Worm (Caenorhabditis elegans) whole organism, L4 larva: Measurements from ENCODE around the gene nep-3.

Experiments used
- D1046.2 ChIP-seq: fragments of 200-800 bp; sonication (Bioruptor generic); IDR thresholded peaks from 2 replicates; pipeline ENCODE4 v1.3.6; 2022; ENCODE audit warnings: missing genetic modification characterization, missing compliant biosample characterization
- F26F4.8 ChIP-seq: fragments of 200-800 bp; sonication (Bioruptor generic); conservative IDR thresholded peaks from 2 replicates; pipeline ENCODE4 v1.3.6; 2022; ENCODE audit warnings: missing genetic modification characterization, missing compliant biosample characterization
- F49E8.2 ChIP-seq: sonication (generic microtip); optimal IDR thresholded peaks from 2 replicates; lab custom pipeline; 2016; ENCODE audit warnings: missing compliant biosample characterization, mild to moderate bottlenecking, missing genetic modification characterization, borderline replicate concordance
- Y48G9A.11 ChIP-seq: fragments of 200-800 bp; sonication (Bioruptor generic); IDR thresholded peaks from 2 replicates; pipeline ENCODE4 v1.3.6; 2022; ENCODE audit warnings: missing genetic modification reagents, missing genetic modification characterization, missing compliant biosample characterization
- Y75B8A.6 ChIP-seq: fragments of 200-800 bp; sonication (Bioruptor generic); IDR thresholded peaks from 2 replicates; pipeline ENCODE4 v1.3.6; 2022; ENCODE audit warnings: missing genetic modification reagents, missing genetic modification characterization, missing compliant biosample characterization
- ZK546.5 ChIP-seq, 2 experiments: sonication (generic microtip); optimal IDR thresholded peaks; 2 replicates each; lab custom pipeline; 2017; ENCODE audit warnings: missing biosample characterization in 2 of 2, missing genetic modification characterization in 2 of 2
- aha-1 ChIP-seq: fragments of 150-350 bp; peaks from one replicate; lab custom pipeline; 2014; ENCODE audit warnings: missing biosample characterization, missing genetic modification characterization
- arid-1 ChIP-seq: fragments of 200-800 bp; sonication (Bioruptor generic); conservative IDR thresholded peaks from 2 replicates; pipeline ENCODE4 v1.3.6; 2022; ENCODE audit warnings: missing genetic modification reagents, missing genetic modification characterization, missing compliant biosample characterization
- attf-4 ChIP-seq: sonication (generic microtip); optimal IDR thresholded peaks from 3 replicates; lab custom pipeline; 2017; ENCODE audit warnings: missing biosample characterization, missing genetic modification characterization
- daf-12 ChIP-seq: fragments of 150-350 bp; optimal IDR thresholded peaks from 2 replicates; lab custom pipeline; 2014; ENCODE audit warnings: missing biosample characterization, missing genetic modification reagents, missing genetic modification characterization
- daf-16 ChIP-seq, 3 experiments: sonication (generic microtip); optimal IDR thresholded peaks; 2 replicates each; lab custom pipeline; 2016 to 2017; ENCODE audit warnings: missing genetic modification characterization in 3 of 3, missing genetic modification reagents in 3 of 3, mild to moderate bottlenecking in 2 of 3, missing compliant biosample characterization in 2 of 3, missing biosample characterization in 1 of 3, moderate library complexity in 1 of 3
- egl-27 ChIP-seq: sonication (generic microtip); optimal IDR thresholded peaks from 3 replicates; lab custom pipeline; 2017; ENCODE audit warnings: missing biosample characterization, missing genetic modification reagents, missing genetic modification characterization
- egl-43 ChIP-seq: fragments of 200-800 bp; sonication (Bioruptor generic); IDR thresholded peaks from 2 replicates; pipeline ENCODE4 v1.3.6; 2022; ENCODE audit warnings: missing genetic modification reagents, missing genetic modification characterization, missing compliant biosample characterization
- fkh-10 ChIP-seq: fragments of 150-350 bp; optimal IDR thresholded peaks from 2 replicates; lab custom pipeline; 2014; ENCODE audit warnings: missing biosample characterization, missing genetic modification reagents, missing genetic modification characterization
- hif-1 ChIP-seq, 2 experiments: sonication (generic microtip); optimal IDR thresholded peaks; 2 replicates each; lab custom pipeline; 2016 to 2017; ENCODE audit warnings: missing compliant biosample characterization in 2 of 2, missing genetic modification characterization in 2 of 2, missing genetic modification reagents in 2 of 2, missing genotype in 2 of 2, mild to moderate bottlenecking in 1 of 2
- hlh-30 ChIP-seq: sonication (generic microtip); optimal IDR thresholded peaks from 2 replicates; lab custom pipeline; 2017; ENCODE audit warnings: antibody characterized with exemption, mild to moderate bottlenecking, missing genetic modification characterization, missing compliant biosample characterization; ENCODE audit not compliant: insufficient read depth
- hmg-1.1 ChIP-seq: fragments of 200-800 bp; sonication (Bioruptor generic); IDR thresholded peaks from 2 replicates; pipeline ENCODE4 v1.3.6; 2022; ENCODE audit warnings: missing genetic modification reagents, missing genetic modification characterization, missing compliant biosample characterization
- lin-38 ChIP-seq: fragments of 200-800 bp; sonication (Bioruptor generic); IDR thresholded peaks from 2 replicates; pipeline ENCODE4 v1.3.6; 2022; ENCODE audit warnings: missing genetic modification reagents, missing genetic modification characterization, missing compliant biosample characterization
- lin-39 ChIP-seq: fragments of 150-350 bp; optimal IDR thresholded peaks from 2 replicates; lab custom pipeline; 2014; ENCODE audit warnings: missing biosample characterization, missing genetic modification reagents, missing genetic modification characterization
- mdl-1 ChIP-seq, 2 experiments: fragments of 150-350 bp in 1 of 2; sonication (generic microtip) in 1 of 2; optimal IDR thresholded peaks; 2 replicates each; lab custom pipeline; 2014 to 2017; ENCODE audit warnings: missing biosample characterization in 2 of 2, missing genetic modification characterization in 2 of 2
- mdt-29 ChIP-seq: fragments of 200-800 bp; sonication (Bioruptor generic); IDR thresholded peaks from 2 replicates; pipeline ENCODE4 v1.3.6; 2022; ENCODE audit warnings: missing genetic modification reagents, missing genetic modification characterization, missing compliant biosample characterization
- nhr-11 ChIP-seq: fragments of 150-350 bp; optimal IDR thresholded peaks from 2 replicates; lab custom pipeline; 2014; ENCODE audit warnings: missing biosample characterization, missing genetic modification characterization
- nhr-25 ChIP-seq: sonication (generic microtip); optimal IDR thresholded peaks from 2 replicates; lab custom pipeline; 2017; ENCODE audit warnings: missing genetic modification characterization, mild to moderate bottlenecking, missing compliant biosample characterization, antibody characterized with exemption, moderate library complexity, borderline replicate concordance; ENCODE audit not compliant: insufficient read depth
- nhr-42 ChIP-seq: fragments of 200-800 bp; sonication (Bioruptor generic); IDR thresholded peaks from 2 replicates; pipeline ENCODE4 v1.3.6; 2022; ENCODE audit warnings: missing genetic modification characterization, missing compliant biosample characterization
- nhr-76 ChIP-seq: fragments of 150-350 bp; optimal IDR thresholded peaks from 2 replicates; lab custom pipeline; 2014; ENCODE audit warnings: missing biosample characterization, missing genetic modification characterization
- pha-4 ChIP-seq, 2 experiments: fragments of 150-350 bp in 1 of 2; fragments of 200-800 bp in 1 of 2; sonication (Bioruptor generic) in 1 of 2; IDR thresholded peaks in 1 of 2; optimal IDR thresholded peaks in 1 of 2; 2 replicates each; pipeline versions ENCODE4 v1.3.6 to Lab custom; 2014 to 2022; ENCODE audit warnings: missing genetic modification characterization in 2 of 2, missing genetic modification reagents in 2 of 2, missing biosample characterization in 1 of 2, missing compliant biosample characterization in 1 of 2
- sdz-12 ChIP-seq: fragments of 200-800 bp; sonication (Bioruptor generic); optimal IDR thresholded peaks from 2 replicates; lab custom pipeline; 2018; ENCODE audit warnings: mild to moderate bottlenecking, missing genetic modification characterization, missing compliant biosample characterization
- set-16 ChIP-seq: fragments of 200-800 bp; sonication (Bioruptor generic); IDR thresholded peaks from 2 replicates; pipeline ENCODE4 v1.3.6; 2022; ENCODE audit warnings: missing genetic modification reagents, missing genetic modification characterization, missing compliant biosample characterization
- snpc-4 ChIP-seq: fragments of 150-350 bp; optimal IDR thresholded peaks from 2 replicates; lab custom pipeline; 2014; ENCODE audit warnings: missing biosample characterization, missing genetic modification characterization
- unc-130 ChIP-seq: sonication (generic microtip); optimal IDR thresholded peaks from 2 replicates; lab custom pipeline; 2016; ENCODE audit warnings: missing genetic modification reagents, missing genetic modification characterization, missing compliant biosample characterization
- unc-39 ChIP-seq: sonication (generic microtip); optimal IDR thresholded peaks from 2 replicates; lab custom pipeline; 2017; ENCODE audit warnings: missing biosample characterization, missing genetic modification characterization
- unc-62 ChIP-seq, 3 experiments: fragments of 150-350 bp in 1 of 3; sonication (generic microtip); optimal IDR thresholded peaks in 2 of 3; peaks in 1 of 3; 1 replicate in 1 of 3; 2 replicates in 2 of 3; lab custom pipeline; 2014 to 2017; ENCODE audit warnings: missing biosample characterization in 3 of 3, missing genetic modification characterization in 3 of 3, missing genetic modification reagents in 3 of 3, missing genotype in 1 of 3
- zag-1 ChIP-seq: fragments of 150-350 bp; optimal IDR thresholded peaks from 2 replicates; lab custom pipeline; 2014; ENCODE audit warnings: missing biosample characterization, missing genetic modification characterization
- zfp-3 ChIP-seq: fragments of 200-800 bp; sonication (Bioruptor generic); conservative IDR thresholded peaks from 2 replicates; pipeline ENCODE4 v1.3.6; 2022; ENCODE audit warnings: missing genetic modification reagents, missing genetic modification characterization, missing compliant biosample characterization
- ztf-7 ChIP-seq: fragments of 150-350 bp; optimal IDR thresholded peaks from 2 replicates; lab custom pipeline; 2014; ENCODE audit warnings: missing biosample characterization, missing genetic modification characterization

The nep-3 gene

DNA sequence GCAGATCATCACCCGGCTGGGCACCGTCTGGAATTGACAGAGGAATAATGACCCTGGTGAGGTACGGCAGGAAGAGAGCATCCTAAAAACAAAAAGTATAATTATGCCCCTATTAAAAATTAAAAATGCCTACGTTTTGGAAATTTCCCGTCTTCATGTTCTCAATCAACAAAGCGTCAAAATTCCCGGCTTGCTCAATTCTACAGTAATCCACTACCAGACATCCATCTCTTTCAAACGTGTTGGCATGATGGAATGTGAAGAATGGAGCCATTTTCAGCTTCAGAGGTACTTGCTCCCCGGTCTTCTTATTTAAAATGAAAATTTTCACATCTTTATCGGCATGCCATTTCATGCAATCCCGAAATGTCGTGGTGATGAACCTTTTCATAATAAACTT lies 32.3 kb upstream of the nep-3 start:
- TF ChIP-seq egl-27 (tag; lab: Kevin White, UChicago) = no peak
- peak in 1 of 2 experiments; percentile 91 for TF ChIP-seq unc-62 (GFP tag; optimal IDR thresholded peaks at IDR 0.05 in 1 of 2; lab: Kevin White, UChicago)
- no peak for TF ChIP-seq unc-62 (tag; optimal IDR thresholded peaks at IDR 0.05; lab: Kevin White, UChicago)

ce11 chrII:3908135-3908534 lies 31.1 kb upstream of the nep-3 start:
- TF ChIP-seq ZK546.5 (tag; optimal IDR thresholded peaks at IDR 0.05; lab: Kevin White, UChicago) = no peak
- TF ChIP-seq unc-62 (GFP tag; optimal IDR thresholded peaks at IDR 0.05 in 1 of 2; lab: Kevin White, UChicago) = peak in 1 of 2 experiments; percentile 59
- no peak for TF ChIP-seq unc-62 (tag; optimal IDR thresholded peaks at IDR 0.05; lab: Kevin White, UChicago)
- TF ChIP-seq daf-12 (tag; lab: Kevin White, UChicago) = no peak
- TF ChIP-seq, all 104 proteins: peak for 1

- TF ChIP-seq lin-39 (tag; lab: Kevin White, UChicago) (no peak), egl-43 (GFP tag; lab: Robert Waterston, UW) (no peak), arid-1 (no peak), unc-39 (tag; lab: Kevin White, UChicago) (no peak), zag-1 (tag; lab: Kevin White, UChicago) (no peak), daf-16 (GFP tag; optimal IDR thresholded peaks at IDR 0.05; lab: Kevin White, UChicago) (no peak), daf-16 (tag; optimal IDR thresholded peaks at IDR 0.05; lab: Kevin White, UChicago) (no peak), mdt-29 (GFP tag; lab: Robert Waterston, UW) (no peak)
Measured at ce11 chrII:3906615-3907190, 29.7 kb upstream of the nep-3 start, which contains the start of the genes F53C3.11 and fbxb-103. TSS of gene F53C3.11 (minus strand) at chrII:3906715. TSS of gene fbxb-103 (plus strand) at chrII:3907140.

DNA sequence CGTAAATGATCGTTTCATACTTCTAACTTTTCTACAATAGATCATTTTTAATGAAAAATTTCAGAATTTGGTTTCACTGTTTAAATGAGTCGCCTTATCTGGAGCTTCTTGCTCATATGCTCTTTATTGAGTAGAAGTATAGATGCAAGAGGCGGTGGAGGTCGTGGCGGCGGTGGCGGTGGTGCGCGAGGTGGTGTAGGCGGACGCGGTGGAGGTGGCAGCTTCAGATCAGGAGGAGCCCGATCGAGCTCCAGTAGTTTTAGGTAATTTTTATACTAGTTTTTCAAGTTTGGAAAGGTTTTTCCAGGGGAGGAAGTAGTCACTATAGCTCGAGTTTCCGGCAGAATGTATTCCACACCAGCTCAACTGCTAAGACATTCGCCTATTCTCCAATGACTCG lies 25.8 kb upstream of the nep-3 start, which contains the start of gene F53C3.3:
TSS of gene F53C3.3 (plus strand) at position 59 of the 400 bp plus-strand sequence.
- TF ChIP-seq snpc-4 (tag; lab: Kevin White, UChicago) (no peak), hlh-30 (tag; lab: Kevin White, UChicago) (no peak), pha-4 (GFP tag; IDR thresholded peaks at IDR 0.05; lab: Robert Waterston, UW) (no peak), pha-4 (tag; optimal IDR thresholded peaks at IDR 0.05; lab: Kevin White, UChicago) (no peak), nhr-76 (tag; lab: Kevin White, UChicago) (no peak), F26F4.8 (no peak), hif-1 (tag; optimal IDR thresholded peaks at IDR 0.05; lab: Kevin White, UChicago) (no peak), D1046.2 (no peak), zfp-3 (GFP tag; lab: Robert Waterston, UW) (no peak), set-16 (GFP tag; lab: Robert Waterston, UW) (peak; percentile 79), nhr-11 (tag; lab: Kevin White, UChicago) (no peak), hmg-1.1 (GFP tag; lab: Robert Waterston, UW) (no peak), unc-62 (GFP tag; optimal IDR thresholded peaks at IDR 0.05 in 1 of 2; lab: Kevin White, UChicago) (peak in 1 of 2 experiments; percentile 20), unc-62 (tag; optimal IDR thresholded peaks at IDR 0.05; lab: Kevin White, UChicago) (no peak)

- no peak for TF ChIP-seq F49E8.2 (tag; lab: Kevin White, UChicago)
- no peak for TF ChIP-seq nhr-42 (GFP tag; lab: Robert Waterston, UW)
- TF ChIP-seq snpc-4 (tag; lab: Kevin White, UChicago) = no peak
- no peak for TF ChIP-seq mdl-1 (tag; optimal IDR thresholded peaks at IDR 0.05; lab: Kevin White, UChicago)
- no peak for TF ChIP-seq aha-1
- TF ChIP-seq sdz-12 (GFP tag; lab: Kevin White, UChicago) = no peak
- TF ChIP-seq unc-130 (GFP tag; lab: Kevin White, UChicago) = no peak
- no peak for TF ChIP-seq Y48G9A.11 (GFP tag; lab: Robert Waterston, UW)
- TF ChIP-seq ztf-7 (tag; lab: Kevin White, UChicago) = no peak
- TF ChIP-seq attf-4 (tag; lab: Kevin White, UChicago) = no peak
- no peak for TF ChIP-seq fkh-10 (GFP tag; lab: Kevin White, UChicago)
- no peak for TF ChIP-seq Y75B8A.6 (GFP tag; lab: Robert Waterston, UW)
- no peak for TF ChIP-seq lin-38 (GFP tag; lab: Robert Waterston, UW)
- no peak for TF ChIP-seq zag-1 (tag; lab: Kevin White, UChicago)
- TF ChIP-seq nhr-25 = no peak
Measured at ce11 chrII:3901108-3901507, 24.1 kb upstream of the nep-3 start, which contains the start of gene F53C3.4. TSS of gene F53C3.4 (plus strand) at chrII:3901408.
